Fruit fly (Drosophila melanogaster) whole organism, embryonic: ENCODE data around the gene CG41099.

Source experiments
- PHDP ChIP-seq: fragments of 200-800 bp; sonication (Bioruptor generic); optimal IDR thresholded peaks from 3 replicates; lab custom pipeline; 2018; ENCODE audit warnings: missing biosample characterization, mild to moderate bottlenecking, missing genetic modification characterization, moderate library complexity
- aop ChIP-seq: fragments of 200-800 bp; sonication (Bioruptor generic); IDR thresholded peaks from 2 replicates; pipeline ENCODE4 v1.3.6; 2022; ENCODE audit warnings: missing biosample characterization, missing genetic modification characterization
- fd64A ChIP-seq: fragments of 200-800 bp; sonication (Bioruptor generic); optimal IDR thresholded peaks from 3 replicates; lab custom pipeline; 2018; ENCODE audit warnings: missing biosample characterization, mild to moderate bottlenecking, missing genetic modification characterization
- sima ChIP-seq: fragments of 200-800 bp; sonication (Bioruptor generic); optimal IDR thresholded peaks from 2 replicates; lab custom pipeline; 2016; ENCODE audit warnings: missing biosample characterization, missing genetic modification characterization
- so ChIP-seq: fragments of 200-800 bp; sonication (Bioruptor generic); IDR thresholded peaks from 3 replicates; pipeline ENCODE4 v1.3.6; 2022; ENCODE audit warnings: missing biosample characterization, missing genetic modification characterization

- TF ChIP-seq PHDP (no peak), fd64A (no peak), so (GFP tag; lab: Robert Waterston, UW) (no peak), aop (GFP tag; lab: Robert Waterston, UW) (no peak), sima (GFP tag; lab: Kevin White, UChicago) (no peak)
These were observed 42.2 kb downstream of the CG41099 start for dm6 chr3R:3888755-3889154.
